Worm (Caenorhabditis elegans) whole organism, late embryonic: ENCODE measurements around the gene srz-79.

Source experiments
- C38D4.7 ChIP-seq: fragments of 200-800 bp; sonication (Bioruptor generic); optimal IDR thresholded peaks from 2 replicates; lab custom pipeline; 2018; ENCODE audit warnings: mild to moderate bottlenecking, missing genetic modification characterization, moderate library complexity, missing compliant biosample characterization
- K09A11.1 ChIP-seq: sonication (generic microtip); optimal IDR thresholded peaks from 2 replicates; lab custom pipeline; 2017; ENCODE audit warnings: antibody characterized with exemption, mild to moderate bottlenecking, missing genetic modification characterization, missing compliant biosample characterization; ENCODE audit not compliant: insufficient read depth
- T23F11.4 ChIP-seq: fragments of 200-800 bp; sonication (Bioruptor generic); optimal IDR thresholded peaks from 2 replicates; lab custom pipeline; 2018; ENCODE audit warnings: mild to moderate bottlenecking, missing genetic modification characterization, missing compliant biosample characterization
- Y22D7AL.16 ChIP-seq: sonication (generic microtip); optimal IDR thresholded peaks from 2 replicates; lab custom pipeline; 2016; ENCODE audit warnings: missing genetic modification characterization, missing compliant biosample characterization
- ama-1 ChIP-seq: fragments of 150-350 bp; optimal IDR thresholded peaks from 2 replicates; lab custom pipeline; 2014
- ceh-19 ChIP-seq: fragments of 200-800 bp; sonication (Bioruptor generic); optimal IDR thresholded peaks from 2 replicates; lab custom pipeline; 2018; ENCODE audit warnings: mild to moderate bottlenecking, missing genetic modification characterization, missing compliant biosample characterization
- ceh-2 ChIP-seq: sonication (generic microtip); optimal IDR thresholded peaks from 2 replicates; lab custom pipeline; 2016; ENCODE audit warnings: missing genotype, missing genetic modification characterization, missing compliant biosample characterization
- ceh-22 ChIP-seq: sonication (generic microtip); optimal IDR thresholded peaks from 2 replicates; lab custom pipeline; 2017; ENCODE audit warnings: missing biosample characterization, missing genetic modification characterization
- ceh-24 ChIP-seq: sonication (generic microtip); optimal IDR thresholded peaks from 2 replicates; lab custom pipeline; 2016; ENCODE audit warnings: mild to moderate bottlenecking, missing genetic modification characterization, missing compliant biosample characterization
- ceh-34 ChIP-seq: sonication (generic microtip); optimal IDR thresholded peaks from 2 replicates; lab custom pipeline; 2016; ENCODE audit warnings: mild to moderate bottlenecking, missing genetic modification characterization, missing compliant biosample characterization
- ceh-48 ChIP-seq: sonication (generic microtip); optimal IDR thresholded peaks from 2 replicates; lab custom pipeline; 2016; ENCODE audit warnings: missing genetic modification characterization, inconsistent platforms, missing compliant biosample characterization
- ceh-6 ChIP-seq: fragments of 200-800 bp; sonication (Bioruptor generic); optimal IDR thresholded peaks from 2 replicates; lab custom pipeline; 2018; ENCODE audit warnings: mild to moderate bottlenecking, missing genetic modification characterization, missing compliant biosample characterization
- ceh-9 ChIP-seq: sonication (generic microtip); optimal IDR thresholded peaks from 2 replicates; lab custom pipeline; 2016; ENCODE audit warnings: mild to moderate bottlenecking, missing genetic modification characterization, inconsistent platforms, missing compliant biosample characterization
- che-1 ChIP-seq: sonication (generic microtip); optimal IDR thresholded peaks from 2 replicates; lab custom pipeline; 2016; ENCODE audit warnings: mild to moderate bottlenecking, missing genetic modification characterization, missing compliant biosample characterization
- dmd-4 ChIP-seq: sonication (generic microtip); optimal IDR thresholded peaks from 2 replicates; lab custom pipeline; 2016; ENCODE audit warnings: borderline replicate concordance, missing genetic modification characterization, missing compliant biosample characterization
- elt-2 ChIP-seq: sonication (generic microtip); optimal IDR thresholded peaks from 2 replicates; lab custom pipeline; 2016; ENCODE audit warnings: missing genetic modification reagents, missing genetic modification characterization, missing compliant biosample characterization
- eyg-1 ChIP-seq: sonication (generic microtip); optimal IDR thresholded peaks from 2 replicates; lab custom pipeline; 2016; ENCODE audit warnings: missing genotype, missing genetic modification characterization, missing compliant biosample characterization
- fax-1 ChIP-seq: sonication (generic microtip); optimal IDR thresholded peaks from 2 replicates; lab custom pipeline; 2016; ENCODE audit warnings: missing genotype, missing genetic modification characterization, missing compliant biosample characterization
- fkh-10 ChIP-seq: fragments of 150-350 bp; optimal IDR thresholded peaks from 2 replicates; lab custom pipeline; 2014; ENCODE audit warnings: missing biosample characterization, missing genetic modification reagents, missing genetic modification characterization
- fkh-6 ChIP-seq: sonication (generic microtip); optimal IDR thresholded peaks from 2 replicates; lab custom pipeline; 2016; ENCODE audit warnings: missing genetic modification characterization, missing compliant biosample characterization
- gmeb-2 ChIP-seq: sonication (generic microtip); optimal IDR thresholded peaks from 2 replicates; lab custom pipeline; 2016; ENCODE audit warnings: missing genetic modification characterization, inconsistent platforms, missing compliant biosample characterization
- hlh-30 ChIP-seq: sonication (generic microtip); optimal IDR thresholded peaks from 2 replicates; lab custom pipeline; 2017; ENCODE audit warnings: antibody characterized with exemption, missing genetic modification characterization, missing compliant biosample characterization; ENCODE audit not compliant: insufficient read depth
- lim-6 ChIP-seq: sonication (generic microtip); optimal IDR thresholded peaks from 2 replicates; lab custom pipeline; 2016; ENCODE audit warnings: missing genetic modification characterization, missing compliant biosample characterization
- mec-3 ChIP-seq: sonication (generic microtip); optimal IDR thresholded peaks from 2 replicates; lab custom pipeline; 2016; ENCODE audit warnings: borderline replicate concordance, missing genetic modification characterization, missing compliant biosample characterization
- nhr-11 ChIP-seq: fragments of 150-350 bp; optimal IDR thresholded peaks from 2 replicates; lab custom pipeline; 2014; ENCODE audit warnings: missing biosample characterization, missing genetic modification characterization
- nhr-232 ChIP-seq: sonication (generic microtip); optimal IDR thresholded peaks from 2 replicates; lab custom pipeline; 2016; ENCODE audit warnings: missing genetic modification characterization, missing compliant biosample characterization
- npax-4 ChIP-seq: sonication (generic microtip); optimal IDR thresholded peaks from 2 replicates; lab custom pipeline; 2016; ENCODE audit warnings: missing genetic modification characterization, missing compliant biosample characterization
- pat-9 ChIP-seq: fragments of 200-800 bp; sonication (Bioruptor generic); optimal IDR thresholded peaks from 2 replicates; lab custom pipeline; 2018; ENCODE audit warnings: mild to moderate bottlenecking, missing genetic modification characterization, moderate library complexity, missing compliant biosample characterization
- pax-1 ChIP-seq: fragments of 150-350 bp; optimal IDR thresholded peaks from 2 replicates; lab custom pipeline; 2014; ENCODE audit warnings: missing biosample characterization, missing genetic modification characterization
- pha-2 ChIP-seq: sonication (generic microtip); optimal IDR thresholded peaks from 2 replicates; lab custom pipeline; 2017; ENCODE audit warnings: mild to moderate bottlenecking, missing genetic modification characterization, missing compliant biosample characterization
- ref-2 ChIP-seq: sonication (generic microtip); optimal IDR thresholded peaks from 2 replicates; lab custom pipeline; 2016; ENCODE audit warnings: missing genetic modification characterization, missing compliant biosample characterization
- sox-2 ChIP-seq: fragments of 200-800 bp; sonication (Bioruptor generic); IDR thresholded peaks from 2 replicates; pipeline ENCODE4 v1.3.6; 2022; ENCODE audit warnings: missing genetic modification reagents, missing genetic modification characterization, missing compliant biosample characterization
- sox-4 ChIP-seq: sonication (generic microtip); optimal IDR thresholded peaks from 2 replicates; lab custom pipeline; 2017; ENCODE audit warnings: mild to moderate bottlenecking, missing genetic modification characterization, inconsistent platforms, missing compliant biosample characterization
- tbx-2 ChIP-seq: sonication (generic microtip); optimal IDR thresholded peaks from 2 replicates; lab custom pipeline; 2016; ENCODE audit warnings: missing genetic modification characterization, missing compliant biosample characterization
- tbx-7 ChIP-seq: sonication (generic microtip); optimal IDR thresholded peaks from 2 replicates; lab custom pipeline; 2016; ENCODE audit warnings: missing genotype, missing genetic modification characterization, missing compliant biosample characterization
- unc-3 ChIP-seq, 2 experiments: fragments of 200-800 bp in 1 of 2; sonication (Bioruptor generic) in 1 of 2; sonication (generic microtip) in 1 of 2; conservative IDR thresholded peaks in 1 of 2; optimal IDR thresholded peaks in 1 of 2; 2 replicates each; pipeline versions ENCODE4 v1.3.6 to Lab custom; 2016 to 2022; ENCODE audit warnings: missing compliant biosample characterization in 2 of 2, missing genetic modification characterization in 2 of 2, missing genetic modification reagents in 1 of 2
- zip-5 ChIP-seq: sonication (generic microtip); optimal IDR thresholded peaks from 2 replicates; lab custom pipeline; 2016; ENCODE audit warnings: missing genetic modification characterization, missing compliant biosample characterization
- ztf-16 ChIP-seq: sonication (generic microtip); optimal IDR thresholded peaks from 2 replicates; lab custom pipeline; 2017; ENCODE audit warnings: missing genetic modification characterization, missing compliant biosample characterization

Gene srz-79

DNA sequence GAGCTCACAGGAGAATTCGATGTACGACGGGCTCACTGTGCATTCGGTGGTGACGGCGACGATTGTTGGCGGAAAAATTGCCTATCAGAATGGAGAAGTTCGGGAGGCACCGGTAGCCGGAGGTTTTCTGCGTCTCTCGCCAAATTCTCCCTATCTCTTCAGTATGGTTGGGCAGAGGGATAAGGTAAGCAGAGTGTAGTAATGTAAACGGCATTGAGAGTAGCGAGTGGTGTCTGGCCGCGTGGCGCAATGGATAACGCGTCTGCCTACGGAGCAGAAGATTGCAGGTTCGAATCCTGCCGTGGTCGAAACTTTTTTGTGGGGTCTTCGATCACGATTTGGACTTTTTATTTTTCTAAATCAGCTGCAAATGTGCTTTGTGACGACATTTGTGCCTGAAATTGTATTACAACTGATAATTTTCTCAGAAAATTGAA, 31.2 kb downstream of the srz-79 start (continued):
- TF ChIP-seq hlh-30 (tag; lab: Kevin White, UChicago) (no peak), Y22D7AL.16 (peak; percentile 64), pat-9 (tag; lab: Kevin White, UChicago) (peak; percentile 76), ama-1 (no peak), fkh-10 (GFP tag; lab: Kevin White, UChicago) (peak; percentile 6), C38D4.7 (GFP tag; lab: Kevin White, UChicago) (peak; percentile 72), ceh-19 (peak; percentile 80), sox-4 (peak; percentile 71), ceh-24 (tag; lab: Kevin White, UChicago) (peak; percentile 6), sox-2 (GFP tag; lab: Robert Waterston, UW) (peak; percentile 14; the same call in 1 of the 2 replicates), ceh-9 (no peak), ref-2 (peak; percentile 58), mec-3 (tag; lab: Kevin White, UChicago) (peak; percentile 3), ztf-16 (tag; lab: Kevin White, UChicago) (peak; percentile 76), dmd-4 (tag; lab: Kevin White, UChicago) (peak; percentile 51), nhr-11 (tag; lab: Kevin White, UChicago) (no peak), tbx-2 (tag; lab: Kevin White, UChicago) (peak; percentile 76), nhr-232 (tag; lab: Kevin White, UChicago) (peak; percentile 76), gmeb-2 (tag; lab: Kevin White, UChicago) (peak; percentile 61), lim-6 (tag; lab: Kevin White, UChicago) (no peak), elt-2 (peak; percentile 64), fkh-6 (tag; lab: Kevin White, UChicago) (peak; percentile 83), ceh-48 (tag; lab: Kevin White, UChicago) (peak; percentile 34)

DNA sequence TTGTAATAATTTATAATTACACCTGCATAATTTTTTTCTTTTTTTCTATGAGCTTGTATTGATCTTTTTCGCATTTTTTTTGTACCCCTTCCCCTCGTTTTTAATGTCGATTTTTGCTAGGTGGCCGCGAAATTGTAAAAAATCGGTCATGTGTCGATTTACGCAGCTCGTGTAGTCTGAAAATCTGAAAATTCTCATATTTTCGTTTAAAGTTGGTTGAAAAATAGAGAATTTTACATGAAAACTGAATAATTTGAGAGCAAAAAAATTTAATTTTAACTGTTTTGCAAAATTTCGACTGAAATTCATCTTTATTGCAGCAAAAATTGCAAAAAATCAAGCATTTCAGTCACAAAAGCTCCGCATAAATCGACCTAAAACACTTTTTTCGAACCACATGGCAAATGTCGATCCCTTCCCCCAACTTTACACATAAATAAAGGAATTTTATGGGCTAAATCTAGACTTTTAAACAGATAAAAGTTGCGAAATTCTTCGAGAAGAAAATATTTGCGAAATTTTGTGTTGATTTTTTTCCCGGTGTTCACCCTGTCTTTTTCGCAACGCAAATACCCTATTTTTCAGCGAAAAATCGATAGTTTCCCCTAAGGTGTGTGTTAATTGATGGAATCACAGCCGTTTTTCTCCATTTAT, 32.9 kb downstream of the srz-79 start:
- TF ChIP-seq che-1 (tag; lab: Kevin White, UChicago) (no peak), eyg-1 (no peak), elt-2 (no peak), ceh-6 (no peak), T23F11.4 (no peak), gmeb-2 (tag; lab: Kevin White, UChicago) (no peak), pha-2 (tag; lab: Kevin White, UChicago) (no peak), lim-6 (tag; lab: Kevin White, UChicago) (no peak), K09A11.1 (tag; lab: Kevin White, UChicago) (no peak), unc-3 (GFP tag; conservative IDR thresholded peaks at IDR 0.05; lab: Robert Waterston, UW) (no peak), unc-3 (tag; optimal IDR thresholded peaks at IDR 0.05; lab: Kevin White, UChicago) (no peak), fax-1 (no peak)
- TF ChIP-seq, all 69 proteins: peak for 0

DNA sequence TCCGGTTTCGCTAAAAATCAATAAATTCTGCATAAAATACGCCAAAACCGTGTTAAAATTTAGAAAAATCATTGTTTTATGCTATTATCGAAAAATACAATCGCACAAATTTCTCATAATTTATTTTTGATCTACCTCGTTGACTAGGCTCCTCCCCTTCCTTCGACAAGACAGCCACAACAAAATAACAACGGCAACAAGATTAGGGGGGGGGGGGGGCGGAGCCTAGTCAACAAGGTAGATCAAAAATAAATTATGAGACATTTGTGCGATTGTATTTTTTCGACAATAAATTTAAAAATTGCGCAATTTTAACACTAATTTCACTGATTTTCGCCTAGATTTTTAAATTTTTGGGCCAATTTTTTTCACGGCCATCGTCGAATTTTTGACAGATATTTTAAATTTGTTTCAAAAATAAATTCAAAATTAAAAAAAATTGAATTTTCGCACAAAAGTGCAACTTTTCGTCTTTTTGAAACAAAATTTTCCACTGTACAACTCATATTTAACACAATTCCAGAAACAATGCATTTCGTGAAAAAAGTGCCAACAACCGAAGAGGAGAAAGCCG, 33.5 kb downstream of the srz-79 start, which contains the start of gene M57.2:
Gene M57.2 (plus strand): TSS at position 524 of the 574 bp plus-strand sequence.
- TF ChIP-seq gmeb-2 (tag; lab: Kevin White, UChicago): no peak
- no peak for TF ChIP-seq pax-1 (tag; lab: Kevin White, UChicago)
- TF ChIP-seq ceh-2: no peak
- TF ChIP-seq npax-4: no peak
- TF ChIP-seq ceh-22 (tag; lab: Kevin White, UChicago): no peak
- TF ChIP-seq ref-2: no peak
- no peak for TF ChIP-seq sox-4
- no peak for TF ChIP-seq ceh-34
- no peak for TF ChIP-seq lim-6 (tag; lab: Kevin White, UChicago)
- no peak for TF ChIP-seq tbx-7 (tag; lab: Kevin White, UChicago)
- TF ChIP-seq ceh-9: no peak
- TF ChIP-seq pat-9 (tag; lab: Kevin White, UChicago): no peak
- TF ChIP-seq zip-5: no peak
